Worm (Caenorhabditis elegans): Measurements from ENCODE around the gene mdt-29.

Gene mdt-29

DNA sequence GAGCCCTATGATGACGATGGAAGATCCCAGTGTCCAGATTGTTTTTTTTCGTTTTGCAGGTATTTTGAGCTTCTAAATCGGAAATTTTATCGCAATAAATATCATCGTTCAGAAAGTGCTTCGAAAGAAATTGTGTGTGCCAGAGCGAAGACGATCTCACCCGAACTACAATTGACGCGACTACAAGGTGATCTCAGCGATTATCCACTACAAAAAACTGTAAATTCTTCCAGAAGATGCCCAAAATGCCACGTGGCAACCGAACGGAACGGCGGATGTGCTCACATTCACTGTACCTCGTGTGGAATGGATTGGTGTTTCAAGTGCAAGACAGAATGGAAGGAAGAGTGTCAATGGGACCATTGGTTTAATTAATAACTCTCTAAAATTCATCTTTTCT is at the start of gene mdt-29:
Gene mdt-29, plus strand, starts transcription at position 301 of the 400 bp plus-strand sequence.
- no peak for TF ChIP-seq mdt-29 (GFP tag; IDR thresholded peaks at IDR 0.05)
- TF ChIP-seq madf-9 (GFP tag; conservative IDR thresholded peaks at IDR 0.05): no peak
- no peak for TF ChIP-seq ceh-32 (tag; optimal IDR thresholded peaks at IDR 0.05; ENCODE audit: poor library complexity)
- TF ChIP-seq hlh-30 (tag; optimal IDR thresholded peaks at IDR 0.05; ENCODE audit: insufficient read depth): no peak
- no peak for TF ChIP-seq lin-38 (GFP tag; IDR thresholded peaks at IDR 0.05)
- TF ChIP-seq lin-39 (tag; optimal IDR thresholded peaks at IDR 0.05): no peak
- TF ChIP-seq Y5F2A.4 (GFP tag; optimal IDR thresholded peaks at IDR 0.05): no peak
- TF ChIP-seq nhr-77 (tag; optimal IDR thresholded peaks at IDR 0.05): no peak
- no peak for TF ChIP-seq mxl-2 (GFP tag; conservative IDR thresholded peaks at IDR 0.05)
- TF ChIP-seq lin-29 (GFP tag; IDR thresholded peaks at IDR 0.05): no peak
- no peak for TF ChIP-seq lsy-2 (tag; optimal IDR thresholded peaks at IDR 0.05)
- TF ChIP-seq pha-4 (GFP tag; IDR thresholded peaks at IDR 0.05): no peak
- no peak for TF ChIP-seq pha-4 (tag; optimal IDR thresholded peaks at IDR 0.05)
- TF ChIP-seq ceh-44 (GFP tag; IDR thresholded peaks at IDR 0.05): no peak
- no peak for TF ChIP-seq arid-1 (GFP tag; conservative IDR thresholded peaks at IDR 0.05)
- TF ChIP-seq nhr-10 (tag; optimal IDR thresholded peaks at IDR 0.05): no peak
- TF ChIP-seq spr-1 (tag; optimal IDR thresholded peaks at IDR 0.05): no peak

DNA sequence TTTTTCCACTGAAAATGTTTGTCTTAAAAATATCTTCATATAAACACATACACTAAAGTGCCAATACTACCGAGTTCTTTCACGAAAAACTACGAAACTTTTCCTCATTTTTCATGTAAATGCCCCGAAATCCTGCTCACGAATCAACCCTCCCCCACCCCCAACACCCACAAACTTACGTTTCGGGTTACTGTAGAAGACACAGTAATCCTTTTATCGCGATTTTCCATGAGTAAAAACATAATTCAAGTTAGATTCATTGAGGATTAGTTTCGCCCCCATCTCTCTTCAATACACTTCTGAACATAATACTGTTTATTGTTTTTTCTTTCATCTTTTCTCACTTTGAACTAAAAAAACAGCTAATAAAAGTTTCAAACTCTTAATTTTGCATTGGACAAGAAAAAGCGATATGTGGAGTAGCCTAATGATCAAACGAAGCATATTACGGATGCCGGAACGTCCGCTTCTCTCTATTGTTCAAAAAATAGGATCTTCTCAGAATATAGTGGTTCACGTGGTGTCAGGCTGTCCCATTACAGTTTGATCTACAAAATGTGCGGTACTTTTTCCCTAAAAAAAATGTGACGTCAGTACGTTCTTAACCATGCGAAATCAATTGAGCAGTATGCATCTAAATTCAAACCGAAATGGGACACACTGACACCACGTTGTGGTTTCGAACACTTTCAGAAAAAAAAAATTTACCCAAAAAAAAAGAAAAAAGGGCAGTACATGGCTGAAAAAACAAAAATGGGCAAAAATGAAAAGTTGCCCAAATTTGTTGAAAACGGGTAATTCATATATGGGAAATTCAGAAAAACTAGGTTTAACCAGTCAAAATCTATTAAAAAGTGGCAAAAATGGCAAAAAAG is 48.7 kb upstream of the mdt-29 start:
- TF ChIP-seq ama-1 (optimal IDR thresholded peaks at IDR 0.05) (peak; percentile 33), aha-1 (tag) (peak; percentile 16), nhr-102 (tag; optimal IDR thresholded peaks at IDR 0.05) (no peak), mxl-2 (GFP tag; conservative IDR thresholded peaks at IDR 0.05) (no peak), dmd-9 (GFP tag; IDR thresholded peaks at IDR 0.05) (no peak), dpl-1 (GFP tag; optimal IDR thresholded peaks at IDR 0.05) (no peak), ceh-32 (tag; optimal IDR thresholded peaks at IDR 0.05; ENCODE audit: poor library complexity) (no peak), duxl-1 (tag; optimal IDR thresholded peaks at IDR 0.05; ENCODE audit: poor library complexity) (peak; percentile 50), dmd-6 (GFP tag; IDR thresholded peaks at IDR 0.05) (no peak), unc-39 (tag; optimal IDR thresholded peaks at IDR 0.05) (no peak), Y5F2A.4 (GFP tag; optimal IDR thresholded peaks at IDR 0.05) (no peak), unc-130 (GFP tag; optimal IDR thresholded peaks at IDR 0.05) (no peak), lin-39 (tag; optimal IDR thresholded peaks at IDR 0.05) (no peak), gei-8 (GFP tag; optimal IDR thresholded peaks at IDR 0.05) (peak; percentile 49), tra-1 (GFP tag; IDR thresholded peaks at IDR 0.05) (no peak), unc-62 (GFP tag; optimal IDR thresholded peaks at IDR 0.05 in 1 of 2) (peak in 1 of 2 experiments; percentile 38), unc-62 (tag; optimal IDR thresholded peaks at IDR 0.05) (no peak), jun-1 (tag; optimal IDR thresholded peaks at IDR 0.05) (no peak), hlh-30 (tag; optimal IDR thresholded peaks at IDR 0.05; ENCODE audit: insufficient read depth) (peak; percentile 14), fkh-10 (GFP tag; optimal IDR thresholded peaks at IDR 0.05) (no peak), rbr-2 (tag; optimal IDR thresholded peaks at IDR 0.05) (no peak), ceh-62 (tag; optimal IDR thresholded peaks at IDR 0.05) (no peak), snpc-1.2 (GFP tag; IDR thresholded peaks at IDR 0.05) (peak; percentile 22; the same call in 1 of the 2 replicates), nhr-41 (GFP tag; IDR thresholded peaks at IDR 0.05) (peak; percentile 17; the same call in 1 of the 2 replicates)

DNA sequence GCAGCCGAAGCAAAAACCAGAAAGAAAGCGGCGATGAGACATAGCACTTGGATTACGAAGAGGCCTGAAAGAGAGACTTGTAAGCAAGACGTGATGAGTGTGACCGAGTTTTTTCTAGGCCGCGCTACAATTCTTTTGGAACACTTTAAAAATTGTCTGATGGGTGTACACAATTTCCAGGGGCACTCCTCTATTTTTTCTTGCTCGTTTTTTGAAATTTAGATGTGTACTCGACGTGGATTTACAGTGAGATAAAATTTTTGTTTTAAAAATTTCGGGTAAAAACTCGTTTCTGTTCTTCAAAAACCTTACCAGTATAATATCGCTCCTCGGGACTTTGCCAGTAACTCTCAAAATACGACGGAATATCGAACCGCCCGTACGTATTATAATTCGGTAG is 43.2 kb upstream of the mdt-29 start:
- TF ChIP-seq unc-62 (GFP tag; optimal IDR thresholded peaks at IDR 0.05 in 1 of 2) (peak in 1 of 2 experiments; percentile 90), unc-62 (tag; optimal IDR thresholded peaks at IDR 0.05) (no peak), ceh-44 (GFP tag; IDR thresholded peaks at IDR 0.05) (no peak), jun-1 (tag; optimal IDR thresholded peaks at IDR 0.05) (no peak), ceh-62 (tag; optimal IDR thresholded peaks at IDR 0.05) (no peak), Y5F2A.4 (GFP tag; optimal IDR thresholded peaks at IDR 0.05) (no peak)
